Worm (Caenorhabditis elegans): Measurements from ENCODE around the gene Y14H12B.1.

ce11 chrII:3951354-3951753 lies 17.1 kb downstream of the Y14H12B.1 start:
- TF ChIP-seq pbrm-1 (GFP tag; IDR thresholded peaks at IDR 0.05) (no peak), cebp-1 (GFP tag; IDR thresholded peaks at IDR 0.05) (no peak), cebp-1 (tag; optimal IDR thresholded peaks at IDR 0.05) (no peak), somi-1 (GFP tag; optimal IDR thresholded peaks at IDR 0.05) (no peak), lsy-27 (tag; optimal IDR thresholded peaks at IDR 0.05; ENCODE audit: borderline replicate concordance, insufficient read depth) (no peak), zfh-2 (GFP tag; conservative IDR thresholded peaks at IDR 0.05) (no peak), zim-3 (tag; optimal IDR thresholded peaks at IDR 0.05) (no peak), K11D2.4 (GFP tag; IDR thresholded peaks at IDR 0.05) (no peak), unc-62 (GFP tag; optimal IDR thresholded peaks at IDR 0.05) (no peak), mcd-1 (GFP tag; IDR thresholded peaks at IDR 0.05) (no peak)

All from whole organism, young adult.